Fruit fly (Drosophila melanogaster) whole organism, embryonic: ENCODE measurements around the gene CG9672.
A peak's percentile ranks its signal among the peaks of the same experiment; 100 is the strongest.

Experiments
- Adf1 ChIP-seq: fragments of 200-800 bp; sonication (Bioruptor generic); IDR thresholded peaks from 2 replicates; pipeline ENCODE4 v1.3.6; 2022; ENCODE audit warnings: missing biosample characterization, missing genetic modification characterization
- CG10321 ChIP-seq: fragments of 200-800 bp; sonication (Bioruptor generic); IDR thresholded peaks from 2 replicates; pipeline ENCODE4 v1.3.6; 2022; ENCODE audit warnings: missing biosample characterization, missing genetic modification characterization
- CG10654 ChIP-seq: fragments of 200-800 bp; sonication (Bioruptor generic); optimal IDR thresholded peaks from 2 replicates; lab custom pipeline; 2016; ENCODE audit warnings: missing biosample characterization, missing genetic modification characterization
- CG12744 ChIP-seq: fragments of 200-800 bp; sonication (Bioruptor generic); optimal IDR thresholded peaks from 2 replicates; lab custom pipeline; 2016; ENCODE audit warnings: missing biosample characterization, missing genetic modification characterization
- CG14965 ChIP-seq: fragments of 200-800 bp; sonication (Bioruptor generic); optimal IDR thresholded peaks from 2 replicates; lab custom pipeline; 2016; ENCODE audit warnings: missing biosample characterization, missing genetic modification characterization, borderline replicate concordance
- CG18262 ChIP-seq: fragments of 200-800 bp; optimal IDR thresholded peaks from 3 replicates; lab custom pipeline; 2019; ENCODE audit warnings: missing biosample characterization, mild to moderate bottlenecking, missing genetic modification characterization, moderate library complexity
- CG2120 ChIP-seq: fragments of 200-800 bp; sonication (Bioruptor generic); optimal IDR thresholded peaks from 3 replicates; lab custom pipeline; 2016; ENCODE audit warnings: missing biosample characterization, missing genetic modification characterization
- CG31365 ChIP-seq: fragments of 200-800 bp; sonication (Bioruptor generic); optimal IDR thresholded peaks from 2 replicates; lab custom pipeline; 2018; ENCODE audit warnings: missing biosample characterization, mild to moderate bottlenecking, missing genetic modification characterization
- CG32532 ChIP-seq: fragments of 200-800 bp; sonication (Bioruptor generic); IDR thresholded peaks from 2 replicates; pipeline ENCODE4 v1.3.6; 2022; ENCODE audit warnings: missing biosample characterization, missing genetic modification characterization
- CG42726 ChIP-seq: fragments of 200-800 bp; sonication (Bioruptor generic); IDR thresholded peaks from 2 replicates; pipeline ENCODE4 v1.3.6; 2022; ENCODE audit warnings: missing biosample characterization, missing genetic modification characterization; ENCODE audit not compliant: partially characterized antibody
- CG43689 ChIP-seq: fragments of 200-800 bp; sonication (Bioruptor generic); IDR thresholded peaks from 2 replicates; pipeline ENCODE4 v1.3.6; 2022; ENCODE audit warnings: missing biosample characterization, missing genetic modification characterization
- CG4854 ChIP-seq: fragments of 200-800 bp; sonication (Bioruptor generic); optimal IDR thresholded peaks from 2 replicates; lab custom pipeline; 2016; ENCODE audit warnings: missing biosample characterization, missing genetic modification characterization, inconsistent platforms
- CG6654 ChIP-seq: fragments of 200-800 bp; sonication (Bioruptor generic); optimal IDR thresholded peaks from 2 replicates; lab custom pipeline; 2017; ENCODE audit warnings: missing biosample characterization, mild to moderate bottlenecking, missing genetic modification characterization
- CG7786 ChIP-seq: fragments of 200-800 bp; sonication (Bioruptor generic); optimal IDR thresholded peaks from 2 replicates; lab custom pipeline; 2016; ENCODE audit warnings: missing biosample characterization, missing genetic modification characterization
- CG7928 ChIP-seq: fragments of 200-800 bp; sonication (Bioruptor generic); optimal IDR thresholded peaks from 2 replicates; lab custom pipeline; 2017; ENCODE audit warnings: missing biosample characterization, mild to moderate bottlenecking, missing genetic modification characterization
- CG8924 ChIP-seq: fragments of 200-800 bp; optimal IDR thresholded peaks from 3 replicates; lab custom pipeline; 2019; ENCODE audit warnings: missing biosample characterization, mild to moderate bottlenecking, missing genetic modification characterization, moderate library complexity
- CG9609 ChIP-seq: fragments of 200-800 bp; sonication (Bioruptor generic); optimal IDR thresholded peaks from 3 replicates; lab custom pipeline; 2016; ENCODE audit warnings: missing biosample characterization, missing genetic modification characterization
- CG9797 ChIP-seq: fragments of 200-800 bp; sonication (Bioruptor generic); optimal IDR thresholded peaks from 3 replicates; lab custom pipeline; 2018; ENCODE audit warnings: missing biosample characterization, mild to moderate bottlenecking, missing genetic modification characterization
- CG9932 ChIP-seq: fragments of 200-800 bp; sonication (Bioruptor generic); IDR thresholded peaks from 2 replicates; pipeline ENCODE4 v1.3.6; 2022; ENCODE audit warnings: missing biosample characterization, missing genetic modification characterization
- Chrac-16 ChIP-seq: fragments of 200-800 bp; sonication (Bioruptor generic); optimal IDR thresholded peaks from 3 replicates; lab custom pipeline; 2016; ENCODE audit warnings: missing biosample characterization, missing genetic modification characterization
- D19A ChIP-seq: fragments of 200-800 bp; optimal IDR thresholded peaks from 3 replicates; lab custom pipeline; 2019; ENCODE audit warnings: missing biosample characterization, mild to moderate bottlenecking, missing genetic modification characterization, moderate library complexity
- Dbx ChIP-seq: fragments of 200-800 bp; sonication (Bioruptor generic); IDR thresholded peaks from 3 replicates; pipeline ENCODE4 v1.3.6; 2022; ENCODE audit warnings: missing biosample characterization, missing genetic modification characterization
- Dfd ChIP-seq, 2 experiments: fragments of >200 bp; optimal IDR thresholded peaks; 2 replicates each; lab custom pipeline; 2017; ENCODE audit warnings: missing biosample characterization in 2 of 2, missing genetic modification characterization in 2 of 2
- Hey ChIP-seq: fragments of 200-800 bp; sonication (Bioruptor generic); optimal IDR thresholded peaks from 3 replicates; lab custom pipeline; 2018; ENCODE audit warnings: missing biosample characterization, mild to moderate bottlenecking, missing genetic modification characterization
- Hr78 ChIP-seq, 2 experiments: fragments of 200-800 bp in 1 of 2; fragments of >200 bp in 1 of 2; sonication (Bioruptor generic) in 1 of 2; optimal IDR thresholded peaks; 2 replicates each; lab custom pipeline; 2017 to 2019; ENCODE audit warnings: missing biosample characterization in 2 of 2, missing genetic modification characterization in 2 of 2, mild to moderate bottlenecking in 1 of 2, moderate library complexity in 1 of 2
- MTF-1 ChIP-seq: fragments of 200-800 bp; sonication (Bioruptor generic); optimal IDR thresholded peaks from 2 replicates; lab custom pipeline; 2018; ENCODE audit warnings: missing biosample characterization, mild to moderate bottlenecking, missing genetic modification characterization, borderline replicate concordance
- Max ChIP-seq: fragments of 200-800 bp; sonication (Bioruptor generic); optimal IDR thresholded peaks from 2 replicates; lab custom pipeline; 2016; ENCODE audit warnings: missing biosample characterization, mild to moderate bottlenecking, missing genetic modification characterization
- Mes4 ChIP-seq: fragments of 200-800 bp; sonication (Bioruptor generic); optimal IDR thresholded peaks from 2 replicates; lab custom pipeline; 2016; ENCODE audit warnings: missing biosample characterization, missing genetic modification characterization
- NK7.1 ChIP-seq: fragments of 200-800 bp; sonication (Bioruptor generic); optimal IDR thresholded peaks from 3 replicates; lab custom pipeline; 2016; ENCODE audit warnings: missing biosample characterization, missing genetic modification characterization
- Nf-YA ChIP-seq: fragments of 200-800 bp; sonication (Bioruptor generic); IDR thresholded peaks from 2 replicates; pipeline ENCODE4 v1.3.6; 2022; ENCODE audit warnings: missing biosample characterization, missing genetic modification characterization
- Side ChIP-seq: fragments of 200-800 bp; sonication (Bioruptor generic); optimal IDR thresholded peaks from 2 replicates; lab custom pipeline; 2016; ENCODE audit warnings: missing biosample characterization, missing genetic modification characterization
- Sox102F ChIP-seq: fragments of 200-800 bp; sonication (Bioruptor generic); optimal IDR thresholded peaks from 2 replicates; lab custom pipeline; 2018; ENCODE audit warnings: missing biosample characterization, mild to moderate bottlenecking, missing genetic modification characterization, moderate library complexity
- Tbp ChIP-seq: fragments of >200 bp; optimal IDR thresholded peaks from 2 replicates; lab custom pipeline; 2018; ENCODE audit warnings: missing biosample characterization, missing genetic modification characterization
- Trl ChIP-seq, 3 experiments: fragments of >200 bp in 2 of 3; fragments of 200-800 bp in 1 of 3; sonication (Bioruptor generic) in 1 of 3; optimal IDR thresholded peaks; 2 replicates in 1 of 3; 3 replicates in 2 of 3; lab custom pipeline; 2016 to 2017; ENCODE audit warnings: missing biosample characterization in 1 of 3, missing genetic modification characterization in 1 of 3
- Xrp1 ChIP-seq: fragments of 200-800 bp; sonication (Bioruptor generic); IDR thresholded peaks from 2 replicates; pipeline ENCODE4 v1.3.6; 2022; ENCODE audit warnings: missing biosample characterization, missing genetic modification characterization
- ash1 ChIP-seq: fragments of 200-800 bp; sonication (Bioruptor generic); optimal IDR thresholded peaks from 2 replicates; lab custom pipeline; 2018; ENCODE audit warnings: missing biosample characterization, mild to moderate bottlenecking, missing genetic modification characterization
- bsh ChIP-seq, 2 experiments: fragments of 200-800 bp; sonication (Bioruptor generic); optimal IDR thresholded peaks; 2 replicates each; lab custom pipeline; 2017 to 2018; ENCODE audit warnings: mild to moderate bottlenecking in 2 of 2, missing biosample characterization in 2 of 2, missing genetic modification characterization in 2 of 2, moderate library complexity in 1 of 2
- dpn ChIP-seq, 2 experiments: fragments of 200-800 bp; sonication (Bioruptor generic); optimal IDR thresholded peaks; 3 replicates each; lab custom pipeline; 2016; ENCODE audit warnings: missing biosample characterization in 2 of 2, missing genetic modification characterization in 2 of 2
- dysf ChIP-seq: fragments of 200-800 bp; sonication (Bioruptor generic); IDR thresholded peaks from 3 replicates; pipeline ENCODE4 v1.3.6; 2022; ENCODE audit warnings: missing biosample characterization, missing genetic modification characterization
- gro ChIP-seq: fragments of 200-800 bp; sonication (Bioruptor generic); optimal IDR thresholded peaks from 2 replicates; lab custom pipeline; 2016; ENCODE audit warnings: missing biosample characterization, missing genetic modification characterization
- jing ChIP-seq: fragments of 200-800 bp; sonication (Bioruptor generic); optimal IDR thresholded peaks from 2 replicates; lab custom pipeline; 2018; ENCODE audit warnings: missing biosample characterization, mild to moderate bottlenecking, missing genetic modification characterization
- kay ChIP-seq: fragments of 200-800 bp; sonication (Bioruptor generic); optimal IDR thresholded peaks from 2 replicates; lab custom pipeline; 2016; ENCODE audit warnings: missing biosample characterization, missing genetic modification characterization
- klu ChIP-seq: fragments of 200-800 bp; sonication (Bioruptor generic); IDR thresholded peaks from 2 replicates; pipeline ENCODE4 v1.3.6; 2022; ENCODE audit warnings: missing biosample characterization, missing genetic modification characterization
- nom ChIP-seq: fragments of 200-800 bp; sonication (Bioruptor generic); optimal IDR thresholded peaks from 2 replicates; lab custom pipeline; 2017; ENCODE audit warnings: missing biosample characterization, missing genetic modification characterization, mild to moderate bottlenecking, moderate library complexity, missing genetic modification reagents
- odd ChIP-seq: fragments of 200-800 bp; sonication (Bioruptor generic); optimal IDR thresholded peaks from 2 replicates; lab custom pipeline; 2017; ENCODE audit warnings: missing biosample characterization, mild to moderate bottlenecking, missing genetic modification characterization
- sd ChIP-seq: fragments of 200-800 bp; sonication (Bioruptor generic); optimal IDR thresholded peaks from 3 replicates; lab custom pipeline; 2018; ENCODE audit warnings: missing biosample characterization, mild to moderate bottlenecking, missing genetic modification characterization, moderate library complexity
- sr ChIP-seq: fragments of 200-800 bp; sonication (Bioruptor generic); IDR thresholded peaks from 3 replicates; pipeline ENCODE4 v1.3.6; 2022; ENCODE audit warnings: missing biosample characterization, missing genetic modification characterization
- unpg ChIP-seq: fragments of 200-800 bp; sonication (Bioruptor generic); optimal IDR thresholded peaks from 3 replicates; lab custom pipeline; 2018; ENCODE audit warnings: missing biosample characterization, mild to moderate bottlenecking, missing genetic modification characterization, moderate library complexity
- zen2 ChIP-seq: fragments of 200-800 bp; sonication (Bioruptor generic); IDR thresholded peaks from 3 replicates; pipeline ENCODE4 v1.3.6; 2022; ENCODE audit warnings: missing biosample characterization, missing genetic modification characterization; ENCODE audit not compliant: partially characterized antibody

Gene CG9672

DNA sequence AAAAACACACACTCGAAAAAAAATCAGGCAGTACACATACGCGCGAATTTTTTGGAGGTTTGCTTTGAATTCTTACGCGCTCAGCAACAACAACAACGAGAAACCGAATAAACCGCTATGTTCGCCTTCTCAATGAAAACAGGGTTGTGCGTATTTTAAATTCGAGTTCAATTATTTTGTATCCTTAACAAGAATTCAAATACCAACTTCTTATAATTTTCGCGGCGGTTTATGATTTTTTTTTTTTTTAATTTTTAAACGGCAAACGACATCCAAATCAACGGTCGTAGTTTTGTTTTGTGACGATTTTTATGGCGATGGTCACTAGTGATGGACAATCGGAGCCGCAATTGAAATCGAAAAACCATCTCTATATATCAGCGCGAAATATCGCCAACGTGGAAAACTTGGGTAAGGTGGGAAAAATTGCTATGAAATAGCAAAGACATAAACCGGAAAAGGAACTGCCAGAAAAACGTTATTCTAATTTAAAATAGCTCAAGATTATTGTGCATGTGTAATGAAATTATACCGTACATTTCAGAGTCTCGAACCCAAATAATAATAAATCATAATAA is 45.0 kb upstream of the CG9672 start, which contains the start of gene goe (continued):
- peak; percentile 95 for TF ChIP-seq CG42726 (GFP tag; lab: Robert Waterston, UW)
- peak; percentile 37 for TF ChIP-seq CG14965 (GFP tag; lab: Kevin White, UChicago)
- TF ChIP-seq bsh (GFP tag; optimal IDR thresholded peaks at IDR 0.05; lab: Kevin White, UChicago): peak in 1 of 2 experiments; percentile 63
- TF ChIP-seq unpg (GFP tag; lab: Kevin White, UChicago): peak; percentile 78
- no peak for TF ChIP-seq D19A (tag; lab: Kevin White, UChicago)
- TF ChIP-seq Dbx (GFP tag; lab: Robert Waterston, UW): peak; percentile 90
- peak; percentile 74 for TF ChIP-seq CG10654 (GFP tag; lab: Kevin White, UChicago)
- TF ChIP-seq kay: peak; percentile 38
- peak; percentile 74 for TF ChIP-seq CG43689 (GFP tag; lab: Robert Waterston, UW)
- TF ChIP-seq CG12744 (GFP tag; lab: Kevin White, UChicago): peak; percentile 76
- TF ChIP-seq CG7928 (GFP tag; lab: Kevin White, UChicago): peak; percentile 46
- peak; percentile 41 for TF ChIP-seq CG9797 (GFP tag; lab: Kevin White, UChicago)
- TF ChIP-seq Max (GFP tag; lab: Kevin White, UChicago): peak; percentile 37
- no peak for TF ChIP-seq Hr78 (GFP tag; optimal IDR thresholded peaks at IDR 0.05; lab: Kevin White, UChicago)
- TF ChIP-seq sr: peak; percentile 73; the same call in 2 of the 3 replicates
- peak; percentile 4 for TF ChIP-seq sd (tag; lab: Kevin White, UChicago)
- peak; percentile 89 for TF ChIP-seq CG2120
- no peak for TF ChIP-seq CG6654 (GFP tag; lab: Kevin White, UChicago)
- peak; percentile 40 for TF ChIP-seq Adf1
- TF ChIP-seq CG31365 (tag; lab: Kevin White, UChicago): peak; percentile 43
- peak; percentile 81 for TF ChIP-seq MTF-1 (GFP tag; lab: Kevin White, UChicago)
- TF ChIP-seq dysf (GFP tag; lab: Robert Waterston, UW): peak; percentile 68; the same call in 2 of the 3 replicates
- peak; percentile 87 for TF ChIP-seq Side
- peak; percentile 2 for TF ChIP-seq jing (GFP tag; lab: Kevin White, UChicago)
- peak; percentile 85 for TF ChIP-seq Mes4
- TF ChIP-seq Dfd (GFP tag; optimal IDR thresholded peaks at IDR 0.05; lab: Kevin White, UChicago): no peak
- no peak for TF ChIP-seq Tbp (GFP tag; lab: Kevin White, UChicago)
- peak; percentile 57; the same call in 1 of the 2 replicates for TF ChIP-seq Nf-YA (GFP tag; lab: Robert Waterston, UW)
- peak; percentile 55 for TF ChIP-seq CG10321
- TF ChIP-seq CG8924 (tag; lab: Kevin White, UChicago): peak; percentile 30
- peak; percentile 64 for TF ChIP-seq Hey (tag; lab: Kevin White, UChicago)
- TF ChIP-seq CG18262 (tag; lab: Kevin White, UChicago): peak; percentile 31
- peak; percentile 80 for TF ChIP-seq CG7786 (GFP tag; lab: Kevin White, UChicago)
- TF ChIP-seq CG4854 (GFP tag; lab: Kevin White, UChicago): peak; percentile 45
- TF ChIP-seq klu: peak; percentile 60
- TF ChIP-seq Xrp1 (GFP tag; lab: Robert Waterston, UW): peak; percentile 54
- peak; percentile 76 for TF ChIP-seq Chrac-16
- no peak for TF ChIP-seq nom
- no peak for TF ChIP-seq Trl (optimal IDR thresholded peaks at IDR 0.05; lab: Kevin White, UChicago)
- TF ChIP-seq Trl (GFP tag; optimal IDR thresholded peaks at IDR 0.05; lab: Kevin White, UChicago): peak; percentile 90
- peak; percentile 53 for TF ChIP-seq Sox102F (GFP tag; lab: Kevin White, UChicago)
- peak; percentile 63 for TF ChIP-seq odd (GFP tag; lab: Kevin White, UChicago)
- TF ChIP-seq CG32532 (GFP tag; lab: Robert Waterston, UW): peak; percentile 88
- TF ChIP-seq CG9932 (GFP tag; lab: Robert Waterston, UW): peak; percentile 92
- peak; percentile 82 to 91 for TF ChIP-seq dpn (GFP tag; optimal IDR thresholded peaks at IDR 0.05; lab: Kevin White, UChicago)
- peak; percentile 71 for TF ChIP-seq zen2 (GFP tag; lab: Robert Waterston, UW)
- peak; percentile 59 for TF ChIP-seq ash1 (GFP tag; lab: Kevin White, UChicago)
- peak; percentile 94 for TF ChIP-seq gro (GFP tag; lab: Kevin White, UChicago)
- peak; percentile 70 for TF ChIP-seq NK7.1 (GFP tag; lab: Kevin White, UChicago)
- TF ChIP-seq CG9609 (GFP tag; lab: Kevin White, UChicago): peak; percentile 87
